Fruit fly (Drosophila melanogaster): ENCODE measurements around the gene CG8679.

CG8679 gene

dm6 chr2L:21196511-21196910 lies 21.8 kb downstream of the CG8679 start (continued):
- TF ChIP-seq slbo (GFP tag; IDR thresholded peaks at IDR 0.05), result peak; percentile 29; the same call in 1 of the 2 replicates
- TF ChIP-seq al (GFP tag; IDR thresholded peaks at IDR 0.05), result no peak
- no peak for TF ChIP-seq otp (GFP tag; IDR thresholded peaks at IDR 0.05)
- peak; percentile 46 for TF ChIP-seq CG10209 (GFP tag; optimal IDR thresholded peaks at IDR 0.05)
- no peak for TF ChIP-seq Dll (GFP tag; IDR thresholded peaks at IDR 0.05; ENCODE audit: partially characterized antibody)
- peak; percentile 4 for TF ChIP-seq CG9609 (GFP tag; optimal IDR thresholded peaks at IDR 0.05)
- peak; percentile 23 for TF ChIP-seq CG7839 (tag; optimal IDR thresholded peaks at IDR 0.05)
- TF ChIP-seq CG15514 (GFP tag; optimal IDR thresholded peaks at IDR 0.05), result no peak
- no peak for TF ChIP-seq kay (GFP tag; optimal IDR thresholded peaks at IDR 0.05)
- TF ChIP-seq Hr51 (GFP tag; optimal IDR thresholded peaks at IDR 0.05), result peak in 1 of 2 experiments; percentile 3
- TF ChIP-seq CG9437 (GFP tag; optimal IDR thresholded peaks at IDR 0.05), result no peak
- TF ChIP-seq MESR4 (GFP tag; optimal IDR thresholded peaks at IDR 0.05), result no peak

- TF ChIP-seq CG7745 (tag; optimal IDR thresholded peaks at IDR 0.05), result no peak
- no peak for TF ChIP-seq CG3407 (GFP tag; optimal IDR thresholded peaks at IDR 0.05)
- peak; percentile 57; the same call in 1 of the 2 replicates for TF ChIP-seq Rfx (GFP tag; IDR thresholded peaks at IDR 0.05)
- no peak for TF ChIP-seq fd3F (GFP tag; optimal IDR thresholded peaks at IDR 0.05)
- TF ChIP-seq exex (tag; optimal IDR thresholded peaks at IDR 0.05), result peak; percentile 33
- no peak for TF ChIP-seq ro (GFP tag; IDR thresholded peaks at IDR 0.05)
- TF ChIP-seq CG18764 (GFP tag; optimal IDR thresholded peaks at IDR 0.05), result no peak
- TF ChIP-seq croc (GFP tag; conservative IDR thresholded peaks at IDR 0.05), result no peak
- no peak for TF ChIP-seq ssp (GFP tag; IDR thresholded peaks at IDR 0.05)
- no peak for TF ChIP-seq gsb (GFP tag; IDR thresholded peaks at IDR 0.05)
- TF ChIP-seq gce (GFP tag; IDR thresholded peaks at IDR 0.05), result no peak
- TF ChIP-seq gcm2 (GFP tag; optimal IDR thresholded peaks at IDR 0.05), result no peak
- TF ChIP-seq Ptx1 (GFP tag; IDR thresholded peaks at IDR 0.05), result 0 out of 2 replicates have a peak, but pooled peaks have one; percentile 9
- TF ChIP-seq vfl (GFP tag; optimal IDR thresholded peaks at IDR 0.05), result no peak
- peak; percentile 31 for TF ChIP-seq grau (tag; optimal IDR thresholded peaks at IDR 0.05)
- TF ChIP-seq Med (GFP tag), result peak; percentile 69
- TF ChIP-seq CG17328 (GFP tag; IDR thresholded peaks at IDR 0.05), result no peak
- TF ChIP-seq Hmr (GFP tag; optimal IDR thresholded peaks at IDR 0.05), result peak; percentile 18
- TF ChIP-seq btn (GFP tag; optimal IDR thresholded peaks at IDR 0.05), result no peak
- no peak for TF ChIP-seq bab2 (GFP tag; optimal IDR thresholded peaks at IDR 0.05)
- no peak for TF ChIP-seq CG32767 (GFP tag; IDR thresholded peaks at IDR 0.05)
- TF ChIP-seq bcd (GFP tag; optimal IDR thresholded peaks at IDR 0.05), result no peak
- no peak for TF ChIP-seq CG6765 (GFP tag; optimal IDR thresholded peaks at IDR 0.05)
- no peak for TF ChIP-seq bigmax (GFP tag; optimal IDR thresholded peaks at IDR 0.05)
- TF ChIP-seq cad (GFP tag; optimal IDR thresholded peaks at IDR 0.05), result no peak
- TF ChIP-seq danr (GFP tag; IDR thresholded peaks at IDR 0.05), result no peak
- no peak for TF ChIP-seq ERR (GFP tag; optimal IDR thresholded peaks at IDR 0.05)
- TF ChIP-seq mld (GFP tag; IDR thresholded peaks at IDR 0.05; ENCODE audit: partially characterized antibody), result no peak
- no peak for TF ChIP-seq CG10321 (GFP tag; IDR thresholded peaks at IDR 0.05)
- no peak for TF ChIP-seq mam (GFP tag; optimal IDR thresholded peaks at IDR 0.05)
- TF ChIP-seq BEAF-32 (GFP tag; optimal IDR thresholded peaks at IDR 0.05), result no peak
- TF ChIP-seq Opbp (GFP tag; IDR thresholded peaks at IDR 0.05; ENCODE audit: partially characterized antibody), result no peak
- TF ChIP-seq HmgZ (tag; optimal IDR thresholded peaks at IDR 0.05), result no peak
- TF ChIP-seq Dll (GFP tag; IDR thresholded peaks at IDR 0.05; ENCODE audit: partially characterized antibody), result no peak
- TF ChIP-seq CG12299 (tag; optimal IDR thresholded peaks at IDR 0.05), result no peak
- TF ChIP-seq gem (tag; optimal IDR thresholded peaks at IDR 0.05), result peak; percentile 29
- no peak for TF ChIP-seq CG2129 (GFP tag; IDR thresholded peaks at IDR 0.05; ENCODE audit: partially characterized antibody)
- TF ChIP-seq Pdp1 (GFP tag; optimal IDR thresholded peaks at IDR 0.05), result no peak
- peak; percentile 42 for TF ChIP-seq CG2120 (GFP tag; optimal IDR thresholded peaks at IDR 0.05)
Measured at dm6 chr2L:21195331-21195730, 23.0 kb downstream of the CG8679 start.

Data from whole organism, embryonic.